4 worm cellular contexts compared by ENCODE assay signal in genomic region chrIII:12831696-12832095, ce11.
A peak's percentile ranks its signal among the peaks of the same experiment; 100 is the strongest.
TF ChIP-seq lines count a peak whose summit lies in the region.

No protein-coding gene starts in this region.

TF ChIP-seq in whole organism, L1 larva, 84 proteins besides CTCF, POLR2A, EP300 and RAD21:
- TF ChIP-seq elt-2 (tag; optimal IDR thresholded peaks at IDR 0.05; lab: Kevin White, UChicago) (peak; percentile 43), lin-39 (tag; optimal IDR thresholded peaks at IDR 0.05; lab: Kevin White, UChicago) (no peak), lsy-2 (tag; optimal IDR thresholded peaks at IDR 0.05; lab: Kevin White, UChicago) (no peak)

TF ChIP-seq in whole organism, L2 larva, 48 proteins besides CTCF, POLR2A, EP300 and RAD21:
- TF ChIP-seq nhr-12 (tag; optimal IDR thresholded peaks at IDR 0.05; lab: Kevin White, UChicago), result no peak
- peak; percentile 39 for TF ChIP-seq fos-1 (tag; optimal IDR thresholded peaks at IDR 0.05; lab: Kevin White, UChicago)
- peak; percentile 39 for TF ChIP-seq sma-9 (GFP tag; optimal IDR thresholded peaks at IDR 0.05; lab: Kevin White, UChicago)
- no peak for TF ChIP-seq sma-9 (tag; optimal IDR thresholded peaks at IDR 0.05; lab: Kevin White, UChicago)
TF ChIP-seq in whole organism, L2 larva: peak in this region for 2.

TF ChIP-seq in whole organism, L3 larva, 47 proteins besides CTCF, POLR2A, EP300 and RAD21:
- TF ChIP-seq jun-1 (tag; optimal IDR thresholded peaks at IDR 0.05; lab: Kevin White, UChicago) (no peak), ceh-82 (tag; optimal IDR thresholded peaks at IDR 0.05; lab: Kevin White, UChicago) (no peak), ceh-16 (tag; optimal IDR thresholded peaks at IDR 0.05; lab: Kevin White, UChicago) (no peak), elt-2 (tag; optimal IDR thresholded peaks at IDR 0.05; lab: Kevin White, UChicago) (peak; percentile 64), nhr-12 (tag; optimal IDR thresholded peaks at IDR 0.05; lab: Kevin White, UChicago) (no peak)

TF ChIP-seq in whole organism, L4 larva, 104 proteins besides CTCF, POLR2A, EP300 and RAD21:
- TF ChIP-seq dmd-6 (GFP tag; IDR thresholded peaks at IDR 0.05; lab: Robert Waterston, UW), result peak; percentile 38; the same call in 1 of the 2 replicates
- TF ChIP-seq nhr-28 (tag; optimal IDR thresholded peaks at IDR 0.05; lab: Kevin White, UChicago), result peak; percentile 80
- TF ChIP-seq snpc-1.2 (GFP tag; IDR thresholded peaks at IDR 0.05; lab: Robert Waterston, UW), result no peak
- TF ChIP-seq pqm-1 (tag; optimal IDR thresholded peaks at IDR 0.05; lab: Kevin White, UChicago), result peak; percentile 1
- TF ChIP-seq dve-1 (tag; optimal IDR thresholded peaks at IDR 0.05; lab: Kevin White, UChicago; ENCODE audit: insufficient read depth), result peak; percentile 23

Comparison
In these comparisons a context has a peak if more than half of its experiments do, and no peak if none do; other contexts are left out.
1. Of the 29 proteins assayed by ChIP-seq in both whole organism, L4 larva and whole organism, L1 larva: peak only in whole organism, L4 larva: nhr-28 and pqm-1; only in whole organism, L1 larva: none; in both: none; in neither: 27.